Fruit fly (Drosophila melanogaster) whole organism, pupa: ENCODE data around the gene chinmo.

Experiments used
- CG10348 ChIP-seq: fragments of 200-800 bp; sonication (Bioruptor generic); IDR thresholded peaks from 2 replicates; pipeline ENCODE4 v1.3.6; 2022; ENCODE audit warnings: missing biosample characterization, missing genetic modification characterization
- CG14655 ChIP-seq: fragments of 200-800 bp; sonication (Bioruptor generic); optimal IDR thresholded peaks from 3 replicates; lab custom pipeline; 2017; ENCODE audit warnings: mild to moderate bottlenecking, missing biosample characterization, missing genetic modification reagents, missing genetic modification characterization
- CG15710 ChIP-seq: fragments of 200-800 bp; sonication (Bioruptor generic); optimal IDR thresholded peaks from 2 replicates; lab custom pipeline; 2018; ENCODE audit warnings: missing biosample characterization, mild to moderate bottlenecking, missing genetic modification characterization, moderate library complexity
- CG17806 ChIP-seq: fragments of 200-800 bp; sonication (Bioruptor generic); optimal IDR thresholded peaks from 2 replicates; lab custom pipeline; 2018; ENCODE audit warnings: missing biosample characterization, mild to moderate bottlenecking, missing genetic modification characterization, moderate library complexity
- CG32121 ChIP-seq: fragments of 200-800 bp; sonication (Bioruptor generic); IDR thresholded peaks from 2 replicates; pipeline ENCODE4 v1.3.6; 2022; ENCODE audit warnings: missing biosample characterization, missing genetic modification characterization
- CG34367 ChIP-seq: fragments of 200-800 bp; sonication (Bioruptor generic); optimal IDR thresholded peaks from 2 replicates; lab custom pipeline; 2018; ENCODE audit warnings: missing biosample characterization, mild to moderate bottlenecking, missing genetic modification characterization
- CG4496 ChIP-seq: fragments of 200-800 bp; sonication (Bioruptor generic); IDR thresholded peaks from 3 replicates; pipeline ENCODE4 v1.3.6; 2022; ENCODE audit warnings: missing biosample characterization, missing genetic modification characterization
- CG8301 ChIP-seq: fragments of 200-800 bp; sonication (Bioruptor generic); optimal IDR thresholded peaks from 2 replicates; lab custom pipeline; 2018; ENCODE audit warnings: missing biosample characterization, mild to moderate bottlenecking, missing genetic modification characterization
- D1 ChIP-seq: fragments of 200-800 bp; sonication (Bioruptor generic); optimal IDR thresholded peaks from 2 replicates; lab custom pipeline; 2018; ENCODE audit warnings: missing biosample characterization, mild to moderate bottlenecking, missing genetic modification characterization, moderate library complexity
- EcR ChIP-seq: fragments of 200-800 bp; sonication (Bioruptor generic); optimal IDR thresholded peaks from 3 replicates; lab custom pipeline; 2019; ENCODE audit warnings: missing biosample characterization, missing genetic modification characterization, mild to moderate bottlenecking, moderate library complexity, missing genetic modification reagents
- Ets98B ChIP-seq: fragments of 200-800 bp; sonication (Bioruptor generic); IDR thresholded peaks from 2 replicates; pipeline ENCODE4 v1.3.6; 2022; ENCODE audit warnings: missing biosample characterization, missing genetic modification characterization
- Pif1B ChIP-seq: fragments of 200-800 bp; sonication (Bioruptor generic); optimal IDR thresholded peaks from 3 replicates; lab custom pipeline; 2016; ENCODE audit warnings: missing biosample characterization, missing genetic modification characterization
- fd96Ca ChIP-seq: fragments of 200-800 bp; sonication (Bioruptor generic); IDR thresholded peaks from 3 replicates; pipeline ENCODE4 v1.3.6; 2022; ENCODE audit warnings: missing biosample characterization, missing genetic modification characterization
- rn ChIP-seq: fragments of 200-800 bp; sonication (Bioruptor generic); IDR thresholded peaks from 2 replicates; pipeline ENCODE4 v1.3.6; 2022; ENCODE audit warnings: missing biosample characterization, missing genetic modification characterization

- no peak for TF ChIP-seq D1 (tag; lab: Kevin White, UChicago)
- peak; percentile 82 for TF ChIP-seq CG14655 (GFP tag; lab: Kevin White, UChicago)
- peak; percentile 77 for TF ChIP-seq CG8301
- no peak for TF ChIP-seq Pif1B (GFP tag; lab: Kevin White, UChicago)
- TF ChIP-seq CG4496 (GFP tag; lab: Robert Waterston, UW), result peak; percentile 81
- TF ChIP-seq CG32121 (GFP tag; lab: Robert Waterston, UW), result peak; percentile 37
- TF ChIP-seq CG15710 (tag; lab: Kevin White, UChicago), result no peak
- TF ChIP-seq EcR, result no peak
- TF ChIP-seq CG34367 (tag; lab: Kevin White, UChicago), result no peak
- peak; percentile 46; the same call in 1 of the 2 replicates for TF ChIP-seq CG10348 (GFP tag; lab: Robert Waterston, UW)
- peak; percentile 72; the same call in 2 of the 3 replicates for TF ChIP-seq fd96Ca
- TF ChIP-seq CG17806 (tag; lab: Kevin White, UChicago), result no peak
- no peak for TF ChIP-seq rn (GFP tag; lab: Robert Waterston, UW)
- TF ChIP-seq Ets98B, result peak; percentile 69
Measured at dm6 chr2L:1629206-1629959, 21.7 kb upstream of the chinmo start.
